Worm (Caenorhabditis elegans) whole organism, L1 larva: ENCODE measurements around the gene nas-28.

ENCODE experiments used
- ceh-82 ChIP-seq, 3 experiments: fragments of 150-350 bp in 1 of 3; sonication (generic microtip) in 2 of 3; optimal IDR thresholded peaks; 2 replicates each; lab custom pipeline; 2014 to 2017; ENCODE audit warnings: missing biosample characterization in 3 of 3, missing genetic modification characterization in 3 of 3
- elt-2 ChIP-seq: sonication (generic microtip); optimal IDR thresholded peaks from 2 replicates; lab custom pipeline; 2016; ENCODE audit warnings: missing genetic modification characterization, mild to moderate bottlenecking, inconsistent platforms, missing compliant biosample characterization, missing genetic modification reagents
- hpl-2 ChIP-seq: fragments of 150-350 bp; optimal IDR thresholded peaks from 2 replicates; lab custom pipeline; 2014; ENCODE audit warnings: missing biosample characterization, missing genetic modification reagents, missing genetic modification characterization
- isw-1 ChIP-seq: fragments of 200-800 bp; sonication (Bioruptor generic); IDR thresholded peaks from 2 replicates; pipeline ENCODE4 v1.3.6; 2022; ENCODE audit warnings: missing genetic modification characterization, missing compliant biosample characterization
- lin-39 ChIP-seq: fragments of 150-350 bp; optimal IDR thresholded peaks from 2 replicates; lab custom pipeline; 2014; ENCODE audit warnings: missing biosample characterization, missing genetic modification reagents, missing genetic modification characterization
- lir-3 ChIP-seq: sonication (generic microtip); optimal IDR thresholded peaks from 2 replicates; lab custom pipeline; 2016; ENCODE audit warnings: mild to moderate bottlenecking, missing genetic modification characterization, moderate library complexity, missing compliant biosample characterization; ENCODE audit not compliant: poor library complexity
- nhr-12 ChIP-seq: sonication (generic microtip); optimal IDR thresholded peaks from 2 replicates; lab custom pipeline; 2017; ENCODE audit warnings: missing biosample characterization, missing genetic modification characterization
- nhr-237 ChIP-seq: fragments of 150-350 bp; optimal IDR thresholded peaks from 2 replicates; lab custom pipeline; 2014; ENCODE audit warnings: missing biosample characterization, missing genetic modification characterization
- nhr-85 ChIP-seq: sonication (generic microtip); peaks from one replicate; lab custom pipeline; 2016; ENCODE audit warnings: missing genetic modification characterization, inconsistent platforms, missing compliant biosample characterization
- pqm-1 ChIP-seq: sonication (generic microtip); optimal IDR thresholded peaks from 3 replicates; lab custom pipeline; 2017; ENCODE audit warnings: missing biosample characterization, missing genetic modification characterization
- ztf-4 ChIP-seq: fragments of 150-350 bp; optimal IDR thresholded peaks from 2 replicates; lab custom pipeline; 2014; ENCODE audit warnings: missing biosample characterization, missing genetic modification characterization

- TF ChIP-seq ztf-4 (tag; lab: Kevin White, UChicago) (no peak), elt-2 (tag; lab: Kevin White, UChicago) (no peak), isw-1 (GFP tag; lab: Robert Waterston, UW) (no peak), nhr-237 (tag; lab: Kevin White, UChicago) (no peak), pqm-1 (no peak), nhr-12 (no peak), ceh-82 (tag; optimal IDR thresholded peaks at IDR 0.05; lab: Kevin White, UChicago) (no peak), hpl-2 (GFP tag; lab: Kevin White, UChicago) (no peak), lin-39 (no peak), lir-3 (tag; lab: Kevin White, UChicago) (no peak), nhr-85 (tag; lab: Kevin White, UChicago) (no peak)
These were observed 35.1 kb downstream of the nas-28 start, which contains the start of gene Y42G9A.2 for ce11 chrIII:6147903-6148302.
